Fruit fly (Drosophila melanogaster): ENCODE data around the gene CG44000.

dm6 chr2L:5006323-5006722, 36.7 kb upstream of the CG44000 start:
- TF ChIP-seq lola (GFP tag; optimal IDR thresholded peaks at IDR 0.05): no peak
- TF ChIP-seq tai (GFP tag; optimal IDR thresholded peaks at IDR 0.05): no peak
- TF ChIP-seq Hr78 (GFP tag; optimal IDR thresholded peaks at IDR 0.05): no peak
- TF ChIP-seq Jra (GFP tag; optimal IDR thresholded peaks at IDR 0.05): no peak
